Worm (Caenorhabditis elegans): ENCODE measurements around the gene R04A9.6.

ce11 chrX:440420-440819 is 43.1 kb downstream of the R04A9.6 start:
- TF ChIP-seq nhr-237 (tag; optimal IDR thresholded peaks at IDR 0.05) (no peak), daf-12 (tag; optimal IDR thresholded peaks at IDR 0.05) (no peak), ceh-82 (tag; optimal IDR thresholded peaks at IDR 0.05) (no peak), ztf-11 (tag; optimal IDR thresholded peaks at IDR 0.05) (no peak), ceh-9 (tag; optimal IDR thresholded peaks at IDR 0.05) (no peak), egl-5 (tag; optimal IDR thresholded peaks at IDR 0.05) (no peak), nhr-28 (tag; optimal IDR thresholded peaks at IDR 0.05) (no peak), jun-1 (tag; optimal IDR thresholded peaks at IDR 0.05) (peak; percentile 68), unc-39 (tag; optimal IDR thresholded peaks at IDR 0.05) (no peak), ztf-4 (tag; optimal IDR thresholded peaks at IDR 0.05) (no peak)
